Fruit fly (Drosophila melanogaster) whole organism, embryonic: ENCODE results near the gene CG9747.

Experiments
- Atf6 ChIP-seq: fragments of 200-800 bp; sonication (Bioruptor generic); IDR thresholded peaks from 2 replicates; pipeline ENCODE4 v1.3.6; 2022; ENCODE audit warnings: missing biosample characterization, missing genetic modification characterization
- BtbVII ChIP-seq: fragments of 200-800 bp; sonication (Bioruptor generic); optimal IDR thresholded peaks from 3 replicates; lab custom pipeline; 2017; ENCODE audit warnings: missing biosample characterization, mild to moderate bottlenecking, missing genetic modification characterization
- Bteb2 ChIP-seq: fragments of 200-800 bp; sonication (Bioruptor generic); optimal IDR thresholded peaks from 2 replicates; lab custom pipeline; 2016; ENCODE audit warnings: missing biosample characterization, missing genetic modification characterization
- C15 ChIP-seq: fragments of 200-800 bp; sonication (Bioruptor generic); IDR thresholded peaks from 3 replicates; pipeline ENCODE4 v1.3.6; 2022; ENCODE audit warnings: missing biosample characterization, missing genetic modification characterization
- CG11085 ChIP-seq: fragments of 200-800 bp; sonication (Bioruptor generic); IDR thresholded peaks from 2 replicates; pipeline ENCODE4 v1.3.6; 2022; ENCODE audit warnings: missing biosample characterization, missing genetic modification characterization
- CG12391 ChIP-seq: fragments of 200-800 bp; sonication (Bioruptor generic); optimal IDR thresholded peaks from 3 replicates; lab custom pipeline; 2018; ENCODE audit warnings: missing biosample characterization, mild to moderate bottlenecking, missing genetic modification characterization, moderate library complexity
- CG16779 ChIP-seq: fragments of 200-800 bp; sonication (Bioruptor generic); IDR thresholded peaks from 2 replicates; pipeline ENCODE4 v1.3.6; 2022; ENCODE audit warnings: missing biosample characterization, missing genetic modification characterization
- CG18476 ChIP-seq: fragments of 200-800 bp; sonication (Bioruptor generic); optimal IDR thresholded peaks from 2 replicates; lab custom pipeline; 2016; ENCODE audit warnings: missing biosample characterization, mild to moderate bottlenecking, missing genetic modification characterization
- CG2199 ChIP-seq: fragments of 200-800 bp; sonication (Bioruptor generic); IDR thresholded peaks from 3 replicates; pipeline ENCODE4 v1.3.6; 2022; ENCODE audit warnings: missing biosample characterization, missing genetic modification characterization
- CG33557 ChIP-seq: fragments of 200-800 bp; sonication (Bioruptor generic); optimal IDR thresholded peaks from 2 replicates; lab custom pipeline; 2019; ENCODE audit warnings: missing biosample characterization, mild to moderate bottlenecking, missing genetic modification characterization, moderate library complexity
- CG3847 ChIP-seq: fragments of 200-800 bp; sonication (Bioruptor generic); IDR thresholded peaks from 2 replicates; pipeline ENCODE4 v1.3.6; 2022; ENCODE audit warnings: missing biosample characterization, missing genetic modification characterization
- CG3995 ChIP-seq: fragments of 200-800 bp; sonication (Bioruptor generic); optimal IDR thresholded peaks from 3 replicates; lab custom pipeline; 2016; ENCODE audit warnings: missing biosample characterization, missing genetic modification characterization
- CG4617 ChIP-seq: fragments of 200-800 bp; sonication (Bioruptor generic); optimal IDR thresholded peaks from 3 replicates; lab custom pipeline; 2016; ENCODE audit warnings: missing biosample characterization, missing genetic modification characterization, borderline replicate concordance
- CG7556 ChIP-seq: fragments of 200-800 bp; sonication (Bioruptor generic); optimal IDR thresholded peaks from 2 replicates; lab custom pipeline; 2017; ENCODE audit warnings: missing biosample characterization, mild to moderate bottlenecking, missing genetic modification characterization
- CTCF ChIP-seq: fragments of 200-800 bp; sonication (Bioruptor generic); optimal IDR thresholded peaks from 2 replicates; lab custom pipeline; 2017; ENCODE audit warnings: missing biosample characterization, mild to moderate bottlenecking, missing genetic modification characterization, moderate library complexity
- Dll ChIP-seq: fragments of 200-800 bp; sonication (Bioruptor generic); IDR thresholded peaks from 4 replicates; pipeline ENCODE4 v1.3.6; 2022; ENCODE audit warnings: missing biosample characterization, missing genetic modification characterization; ENCODE audit not compliant: partially characterized antibody
- Fer1 ChIP-seq: fragments of 200-800 bp; sonication (Bioruptor generic); optimal IDR thresholded peaks from 2 replicates; lab custom pipeline; 2017; ENCODE audit warnings: missing biosample characterization, mild to moderate bottlenecking, missing genetic modification characterization
- HmgD ChIP-seq: fragments of 200-800 bp; sonication (Bioruptor generic); optimal IDR thresholded peaks from 3 replicates; lab custom pipeline; 2016; ENCODE audit warnings: missing biosample characterization, missing genetic modification characterization
- Hmr ChIP-seq: fragments of 200-800 bp; sonication (Bioruptor generic); optimal IDR thresholded peaks from 3 replicates; lab custom pipeline; 2017; ENCODE audit warnings: mild to moderate bottlenecking, missing biosample characterization, missing genetic modification reagents, missing genetic modification characterization
- Hr39 ChIP-seq: fragments of >200 bp; optimal IDR thresholded peaks from 2 replicates; lab custom pipeline; 2017
- Scr ChIP-seq: fragments of 200-800 bp; sonication (Bioruptor generic); IDR thresholded peaks from 2 replicates; pipeline ENCODE4 v1.3.6; 2022; ENCODE audit warnings: missing biosample characterization, missing genetic modification characterization; ENCODE audit not compliant: partially characterized antibody
- Sox100B ChIP-seq: fragments of 200-800 bp; sonication (Bioruptor generic); optimal IDR thresholded peaks from 3 replicates; lab custom pipeline; 2018; ENCODE audit warnings: missing biosample characterization, mild to moderate bottlenecking, missing genetic modification characterization
- Spps ChIP-seq: fragments of 200-800 bp; sonication (Bioruptor generic); optimal IDR thresholded peaks from 2 replicates; lab custom pipeline; 2018; ENCODE audit warnings: missing biosample characterization, mild to moderate bottlenecking, missing genetic modification characterization
- ac ChIP-seq: fragments of 200-800 bp; sonication (Bioruptor generic); optimal IDR thresholded peaks from 3 replicates; lab custom pipeline; 2017; ENCODE audit warnings: missing biosample characterization, mild to moderate bottlenecking, missing genetic modification characterization
- ash1 ChIP-seq: fragments of 200-800 bp; sonication (Bioruptor generic); optimal IDR thresholded peaks from 2 replicates; lab custom pipeline; 2018; ENCODE audit warnings: missing biosample characterization, mild to moderate bottlenecking, missing genetic modification characterization
- btn ChIP-seq: fragments of 200-800 bp; sonication (Bioruptor generic); optimal IDR thresholded peaks from 2 replicates; lab custom pipeline; 2016; ENCODE audit warnings: missing biosample characterization, missing genetic modification characterization
- corto ChIP-seq: fragments of 200-800 bp; sonication (Bioruptor generic); optimal IDR thresholded peaks from 2 replicates; lab custom pipeline; 2016; ENCODE audit warnings: missing biosample characterization, mild to moderate bottlenecking, missing genetic modification characterization, moderate library complexity
- croc ChIP-seq: fragments of 200-800 bp; sonication (Bioruptor generic); conservative IDR thresholded peaks from 3 replicates; pipeline ENCODE4 v1.3.6; 2022; ENCODE audit warnings: missing biosample characterization, missing genetic modification characterization
- cwo ChIP-seq: fragments of 200-800 bp; sonication (Bioruptor generic); optimal IDR thresholded peaks from 3 replicates; lab custom pipeline; 2017; ENCODE audit warnings: missing biosample characterization, missing genetic modification characterization, mild to moderate bottlenecking, moderate library complexity, missing genetic modification reagents
- ems ChIP-seq: fragments of 200-800 bp; sonication (Bioruptor generic); optimal IDR thresholded peaks from 3 replicates; lab custom pipeline; 2016; ENCODE audit warnings: missing biosample characterization, missing genetic modification characterization
- ewg ChIP-seq: fragments of 200-800 bp; sonication (Bioruptor generic); optimal IDR thresholded peaks from 3 replicates; lab custom pipeline; 2017; ENCODE audit warnings: mild to moderate bottlenecking, missing biosample characterization, missing genetic modification reagents, missing genetic modification characterization
- fd3F ChIP-seq: fragments of 200-800 bp; sonication (Bioruptor generic); optimal IDR thresholded peaks from 2 replicates; lab custom pipeline; 2018; ENCODE audit warnings: missing biosample characterization, mild to moderate bottlenecking, missing genetic modification characterization, moderate library complexity
- gfzf ChIP-seq: fragments of 200-800 bp; sonication (Bioruptor generic); optimal IDR thresholded peaks from 2 replicates; lab custom pipeline; 2016; ENCODE audit warnings: missing biosample characterization, mild to moderate bottlenecking, missing genetic modification characterization, moderate library complexity
- grn ChIP-seq: fragments of 200-800 bp; sonication (Bioruptor generic); optimal IDR thresholded peaks from 3 replicates; lab custom pipeline; 2017; ENCODE audit warnings: missing biosample characterization, missing genetic modification characterization
- hbn ChIP-seq: fragments of 200-800 bp; sonication (Bioruptor generic); IDR thresholded peaks from 2 replicates; pipeline ENCODE4 v1.3.6; 2022; ENCODE audit warnings: missing biosample characterization, missing genetic modification characterization; ENCODE audit not compliant: partially characterized antibody
- mld ChIP-seq: fragments of 200-800 bp; sonication (Bioruptor generic); IDR thresholded peaks from 3 replicates; pipeline ENCODE4 v1.3.6; 2022; ENCODE audit warnings: missing biosample characterization, missing genetic modification characterization; ENCODE audit not compliant: partially characterized antibody
- nerfin-2 ChIP-seq: fragments of 200-800 bp; sonication (Bioruptor generic); IDR thresholded peaks from 2 replicates; pipeline ENCODE4 v1.3.6; 2022; ENCODE audit warnings: missing biosample characterization, missing genetic modification characterization; ENCODE audit not compliant: partially characterized antibody
- odd ChIP-seq: fragments of 200-800 bp; sonication (Bioruptor generic); optimal IDR thresholded peaks from 2 replicates; lab custom pipeline; 2017; ENCODE audit warnings: missing biosample characterization, mild to moderate bottlenecking, missing genetic modification characterization
- org-1 ChIP-seq: fragments of 200-800 bp; sonication (Bioruptor generic); optimal IDR thresholded peaks from 2 replicates; lab custom pipeline; 2017; ENCODE audit warnings: missing biosample characterization, missing genetic modification characterization
- otp ChIP-seq: fragments of 200-800 bp; sonication (Bioruptor generic); IDR thresholded peaks from 3 replicates; pipeline ENCODE4, ENCODE4 v1.3.6; 2022; ENCODE audit warnings: missing biosample characterization, missing genetic modification characterization
- pfk ChIP-seq: fragments of 200-800 bp; sonication (Bioruptor generic); optimal IDR thresholded peaks from 2 replicates; lab custom pipeline; 2018; ENCODE audit warnings: missing biosample characterization, mild to moderate bottlenecking, missing genetic modification characterization, moderate library complexity
- slou ChIP-seq: fragments of 200-800 bp; sonication (Bioruptor generic); optimal IDR thresholded peaks from 3 replicates; lab custom pipeline; 2016; ENCODE audit warnings: missing biosample characterization, missing genetic modification characterization
- tin ChIP-seq: fragments of 200-800 bp; sonication (Bioruptor generic); optimal IDR thresholded peaks from 3 replicates; lab custom pipeline; 2016; ENCODE audit warnings: missing biosample characterization, missing genetic modification characterization
- trem ChIP-seq: fragments of 200-800 bp; optimal IDR thresholded peaks from 3 replicates; lab custom pipeline; 2019; ENCODE audit warnings: missing biosample characterization, mild to moderate bottlenecking, missing genetic modification characterization, moderate library complexity
- vnd ChIP-seq: fragments of 200-800 bp; sonication (Bioruptor generic); IDR thresholded peaks from 3 replicates; pipeline ENCODE4 v1.3.6; 2022; ENCODE audit warnings: missing biosample characterization, missing genetic modification characterization; ENCODE audit not compliant: partially characterized antibody
- wek ChIP-seq: fragments of 200-800 bp; sonication (Bioruptor generic); optimal IDR thresholded peaks from 3 replicates; lab custom pipeline; 2018; ENCODE audit warnings: missing biosample characterization, mild to moderate bottlenecking, missing genetic modification characterization, moderate library complexity
- wor ChIP-seq: fragments of 200-800 bp; sonication (Bioruptor generic); IDR thresholded peaks from 2 replicates; pipeline ENCODE4 v1.3.6; 2022; ENCODE audit warnings: missing biosample characterization, missing genetic modification characterization
- zen ChIP-seq: fragments of 200-800 bp; sonication (Bioruptor generic); optimal IDR thresholded peaks from 3 replicates; lab custom pipeline; 2018; ENCODE audit warnings: missing biosample characterization, mild to moderate bottlenecking, missing genetic modification characterization, moderate library complexity
- zen2 ChIP-seq: fragments of 200-800 bp; sonication (Bioruptor generic); IDR thresholded peaks from 3 replicates; pipeline ENCODE4 v1.3.6; 2022; ENCODE audit warnings: missing biosample characterization, missing genetic modification characterization; ENCODE audit not compliant: partially characterized antibody

The CG9747 gene

DNA sequence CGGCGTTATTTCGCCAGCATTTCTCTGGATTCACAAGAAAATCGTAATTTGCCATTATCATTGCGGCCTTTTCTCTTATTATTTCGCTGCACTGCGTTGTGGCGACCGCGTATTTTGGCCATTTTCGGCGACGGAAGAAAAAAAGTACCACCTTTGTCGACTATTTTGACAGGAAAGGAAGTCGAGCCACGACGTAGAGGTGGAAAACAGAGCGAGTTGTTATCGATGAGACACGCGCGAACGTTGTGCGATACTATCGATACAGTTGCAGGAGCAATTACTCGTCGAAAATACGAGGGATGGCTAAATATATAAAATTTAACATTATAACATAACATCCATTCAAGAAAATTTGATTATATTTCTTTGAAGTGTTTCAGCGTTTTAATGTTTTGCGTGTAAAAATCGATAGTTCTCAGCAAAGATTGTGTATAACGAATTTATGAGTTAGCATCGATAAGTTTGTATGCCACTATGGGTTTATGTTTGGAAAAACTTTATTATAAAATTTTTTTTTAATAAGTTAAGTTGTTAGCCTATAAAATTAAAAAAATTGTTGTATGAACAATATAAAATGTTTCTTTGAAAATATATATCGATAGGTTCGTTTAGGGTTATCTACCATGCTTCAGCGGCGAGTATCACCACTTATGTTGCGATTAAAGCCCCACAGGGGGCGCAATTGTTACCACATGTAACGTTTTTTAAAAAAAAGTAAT lies 17.9 kb upstream of the CG9747 start, which contains the start of gene RpS7 (continued):
- peak; percentile 53 for TF ChIP-seq gfzf
- TF ChIP-seq ewg: peak; percentile 1
- TF ChIP-seq CG33557 (GFP tag; lab: Kevin White, UChicago): peak; percentile 50
- peak; percentile 62; the same call in 2 of the 3 replicates for TF ChIP-seq croc (GFP tag; lab: Robert Waterston, UW)
- peak; percentile 75; the same call in 1 of the 3 replicates for TF ChIP-seq CG2199
- TF ChIP-seq btn (GFP tag; lab: Kevin White, UChicago): peak; percentile 28
- TF ChIP-seq Hr39 (lab: Kevin White, UChicago): no peak
- peak; percentile 88 for TF ChIP-seq odd (GFP tag; lab: Kevin White, UChicago)
- TF ChIP-seq org-1 (GFP tag; lab: Kevin White, UChicago): peak; percentile 65
- peak; percentile 85 for TF ChIP-seq Hmr (GFP tag; lab: Kevin White, UChicago)
- TF ChIP-seq wek (GFP tag; lab: Kevin White, UChicago): peak; percentile 88
- peak; percentile 23 for TF ChIP-seq slou (GFP tag; lab: Kevin White, UChicago)
- peak; percentile 42 for TF ChIP-seq ash1 (GFP tag; lab: Kevin White, UChicago)
- peak; percentile 66 for TF ChIP-seq CG7556 (GFP tag; lab: Kevin White, UChicago)
- no peak for TF ChIP-seq HmgD (GFP tag; lab: Kevin White, UChicago)
- TF ChIP-seq corto (GFP tag; lab: Kevin White, UChicago): no peak
- peak; percentile 71 for TF ChIP-seq Atf6 (GFP tag; lab: Robert Waterston, UW)
- TF ChIP-seq tin (GFP tag; lab: Kevin White, UChicago): peak; percentile 15
- TF ChIP-seq hbn (GFP tag; lab: Robert Waterston, UW): peak; percentile 89
- no peak for TF ChIP-seq ems (GFP tag; lab: Kevin White, UChicago)
- TF ChIP-seq CG4617: peak; percentile 2
- peak; percentile 71 for TF ChIP-seq pfk (GFP tag; lab: Kevin White, UChicago)
- peak; percentile 95 for TF ChIP-seq nerfin-2 (GFP tag; lab: Robert Waterston, UW)
- peak; percentile 34 for TF ChIP-seq trem (tag; lab: Kevin White, UChicago)
- TF ChIP-seq ac: peak; percentile 48
- peak; percentile 99 for TF ChIP-seq vnd
- peak; percentile 92 for TF ChIP-seq CTCF (GFP tag; lab: Kevin White, UChicago)
- TF ChIP-seq CG12391 (tag; lab: Kevin White, UChicago): peak; percentile 72
- TF ChIP-seq Scr (GFP tag; lab: Robert Waterston, UW): peak; percentile 99
- TF ChIP-seq BtbVII (GFP tag; lab: Kevin White, UChicago): peak; percentile 84
- peak; percentile 85 for TF ChIP-seq CG3847
- TF ChIP-seq zen (tag; lab: Kevin White, UChicago): no peak
- TF ChIP-seq Bteb2 (GFP tag; lab: Kevin White, UChicago): peak; percentile 21
- TF ChIP-seq fd3F: peak; percentile 51
- TF ChIP-seq Fer1 (GFP tag; lab: Kevin White, UChicago): peak; percentile 84
- TF ChIP-seq wor: peak; percentile 29; the same call in 1 of the 2 replicates
- peak; percentile 87 for TF ChIP-seq Sox100B (GFP tag; lab: Kevin White, UChicago)
- TF ChIP-seq mld (GFP tag; lab: Robert Waterston, UW): peak; percentile 89
- peak; percentile 32 for TF ChIP-seq cwo (GFP tag; lab: Kevin White, UChicago)
- TF ChIP-seq CG3995: peak; percentile 36
- TF ChIP-seq CG18476 (GFP tag; lab: Kevin White, UChicago): peak; percentile 29
- peak; percentile 53; the same call in 1 of the 3 replicates for TF ChIP-seq C15 (GFP tag; lab: Robert Waterston, UW)
- peak; percentile 80 for TF ChIP-seq CG11085 (GFP tag; lab: Robert Waterston, UW)
- TF ChIP-seq Spps (tag; lab: Kevin White, UChicago): peak; percentile 52
- peak; percentile 99 for TF ChIP-seq Dll (GFP tag; lab: Robert Waterston, UW)
- TF ChIP-seq CG16779: peak; percentile 53; the same call in 1 of the 2 replicates
- TF ChIP-seq zen2: peak; percentile 94
- peak; percentile 5 for TF ChIP-seq grn
- TF ChIP-seq otp (GFP tag; lab: Robert Waterston, UW): peak; percentile 83; the same call in 2 of the 3 replicates
